Fruit fly (Drosophila melanogaster): Measurements from ENCODE around the gene Pfdn6.

The Pfdn6 gene

dm6 chr3L:19968725-19969598 lies 45.5 kb downstream of the Pfdn6 start (continued):
- TF ChIP-seq ssp (GFP tag; IDR thresholded peaks at IDR 0.05) (no peak), Ets65A (GFP tag) (peak; percentile 88), maf-S (GFP tag; optimal IDR thresholded peaks at IDR 0.05) (no peak), bsh (GFP tag; optimal IDR thresholded peaks at IDR 0.05) (no peak), kah (GFP tag; optimal IDR thresholded peaks at IDR 0.05) (no peak), wor (GFP tag; IDR thresholded peaks at IDR 0.05) (no peak), Meics (GFP tag; optimal IDR thresholded peaks at IDR 0.05) (peak; percentile 42), CG13894 (tag; optimal IDR thresholded peaks at IDR 0.05) (peak; percentile 64), CG17568 (GFP tag; optimal IDR thresholded peaks at IDR 0.05) (no peak), ewg (GFP tag; optimal IDR thresholded peaks at IDR 0.05) (no peak), Xbp1 (GFP tag; optimal IDR thresholded peaks at IDR 0.05) (no peak), CG10462 (GFP tag; optimal IDR thresholded peaks at IDR 0.05) (no peak), CG9727 (GFP tag; optimal IDR thresholded peaks at IDR 0.05) (peak; percentile 19), CG8765 (GFP tag; IDR thresholded peaks at IDR 0.05) (no peak), ranshi (GFP tag; IDR thresholded peaks at IDR 0.05) (no peak), Optix (GFP tag; IDR thresholded peaks at IDR 0.05) (0 out of 3 replicates have a peak, but pooled peaks have one; percentile 9), CoRest (tag; optimal IDR thresholded peaks at IDR 0.05) (peak; percentile 28), Hmr (GFP tag; optimal IDR thresholded peaks at IDR 0.05) (peak; percentile 61), CG5180 (GFP tag; optimal IDR thresholded peaks at IDR 0.05) (no peak), chn (GFP tag; optimal IDR thresholded peaks at IDR 0.05) (no peak), Med (GFP tag) (no peak), sens (GFP tag) (peak; percentile 52), CG18599 (GFP tag; optimal IDR thresholded peaks at IDR 0.05) (peak; percentile 67), CG1603 (tag; optimal IDR thresholded peaks at IDR 0.05) (no peak), tin (GFP tag; optimal IDR thresholded peaks at IDR 0.05) (no peak), CG32772 (GFP tag; IDR thresholded peaks at IDR 0.05) (no peak), row (GFP tag; IDR thresholded peaks at IDR 0.05) (peak; percentile 31; the same call in 1 of the 3 replicates), Lpt (GFP tag; optimal IDR thresholded peaks at IDR 0.05) (no peak), CG11456 (GFP tag; IDR thresholded peaks at IDR 0.05) (no peak), dmrt99B (tag; optimal IDR thresholded peaks at IDR 0.05) (peak; percentile 38), HHEX (GFP tag; optimal IDR thresholded peaks at IDR 0.05) (no peak), CG16815 (GFP tag; optimal IDR thresholded peaks at IDR 0.05) (no peak), klu (GFP tag; IDR thresholded peaks at IDR 0.05) (no peak), chinmo (GFP tag; IDR thresholded peaks at IDR 0.05; ENCODE audit: partially characterized antibody) (no peak), CG11504 (tag; optimal IDR thresholded peaks at IDR 0.05) (peak; percentile 54), CG4282 (GFP tag; optimal IDR thresholded peaks at IDR 0.05) (no peak), TFAM (GFP tag; optimal IDR thresholded peaks at IDR 0.05) (no peak), CG2120 (GFP tag; optimal IDR thresholded peaks at IDR 0.05) (peak; percentile 16), lola (GFP tag; optimal IDR thresholded peaks at IDR 0.05) (no peak), zfh2 (GFP tag; optimal IDR thresholded peaks at IDR 0.05) (no peak), CG10274 (GFP tag; optimal IDR thresholded peaks at IDR 0.05) (no peak), CG2116 (GFP tag; optimal IDR thresholded peaks at IDR 0.05) (no peak), CG6683 (GFP tag; optimal IDR thresholded peaks at IDR 0.05) (no peak), HmgD (GFP tag; optimal IDR thresholded peaks at IDR 0.05) (no peak), CG7928 (GFP tag; optimal IDR thresholded peaks at IDR 0.05) (no peak), nmo (GFP tag; optimal IDR thresholded peaks at IDR 0.05) (peak; percentile 21), jigr1 (GFP tag; IDR thresholded peaks at IDR 0.05) (no peak), Elba2 (GFP tag; optimal IDR thresholded peaks at IDR 0.05) (no peak), ap (GFP tag; IDR thresholded peaks at IDR 0.05) (no peak)

Data from whole organism, embryonic.